Fruit fly (Drosophila melanogaster): Measurements from ENCODE around the gene CG7806.

dm6 chr2L:8277561-8278201, 33.5 kb upstream of the CG7806 start:
- TF ChIP-seq insv (optimal IDR thresholded peaks at IDR 0.05) (no peak), Sin3A (optimal IDR thresholded peaks at IDR 0.05) (no peak), ttk (optimal IDR thresholded peaks at IDR 0.05) (no peak)
